Fruit fly (Drosophila melanogaster): ENCODE results near the gene heca.
A peak's percentile ranks its signal among the peaks of the same experiment; 100 is the strongest.

Gene heca

DNA sequence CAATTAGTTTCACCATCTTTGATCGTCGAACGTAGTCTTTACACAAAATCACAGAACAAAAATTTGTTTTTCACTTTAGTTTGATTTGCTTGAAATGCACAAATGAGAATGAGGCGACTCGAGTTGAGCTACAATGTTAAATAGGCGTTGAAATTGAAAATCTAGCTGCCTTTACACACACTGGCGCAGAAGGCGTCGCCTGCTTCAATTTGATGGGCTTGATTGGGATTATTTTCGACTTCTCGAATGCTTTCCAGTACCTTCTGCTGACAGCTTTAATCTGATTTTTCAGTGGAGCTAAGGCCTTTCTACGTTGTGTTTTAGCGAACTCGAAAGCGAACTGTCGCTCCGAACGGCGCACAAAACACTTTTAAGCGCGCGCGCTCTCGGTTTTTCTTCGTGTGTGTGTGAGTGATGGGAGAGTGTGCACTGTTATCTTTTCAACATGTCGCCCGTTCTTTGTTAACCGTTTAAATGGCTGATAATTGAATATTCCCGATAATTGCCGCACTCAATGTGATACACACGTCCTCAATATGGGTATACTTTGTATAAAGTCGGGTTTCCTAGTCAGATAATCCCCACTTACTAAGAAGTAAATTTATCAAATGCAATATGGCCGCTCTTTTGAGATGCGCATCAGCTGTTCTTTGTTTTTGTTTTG lies 109.9 kb downstream of the heca start, which contains the start of the genes Fer2LCH and Fer1HCH (continued):
- no peak for TF ChIP-seq Hand (GFP tag; optimal IDR thresholded peaks at IDR 0.05)
- TF ChIP-seq CG9437 (GFP tag; optimal IDR thresholded peaks at IDR 0.05) = no peak
- TF ChIP-seq bbx (GFP tag; IDR thresholded peaks at IDR 0.05; ENCODE audit: partially characterized antibody) = 0 out of 2 replicates have a peak, but pooled peaks have one; percentile 45
- peak in 1 of 3 experiments; percentile 70 for TF ChIP-seq lola (GFP tag; optimal IDR thresholded peaks at IDR 0.05)
- TF ChIP-seq NK7.1 (GFP tag; optimal IDR thresholded peaks at IDR 0.05) = no peak
- no peak for TF ChIP-seq repo (GFP tag; optimal IDR thresholded peaks at IDR 0.05)
- TF ChIP-seq aop (GFP tag; IDR thresholded peaks at IDR 0.05) = 0 out of 2 replicates have a peak, but pooled peaks have one; percentile 24
- no peak for TF ChIP-seq CG30431 (GFP tag; optimal IDR thresholded peaks at IDR 0.05)
- peak; percentile 13; the same call in 1 of the 3 replicates for TF ChIP-seq HLH4C (GFP tag; IDR thresholded peaks at IDR 0.05; ENCODE audit: partially characterized antibody)
- no peak for TF ChIP-seq zfh1 (GFP tag; IDR thresholded peaks at IDR 0.05)
- no peak for TF ChIP-seq CG13296 (GFP tag; optimal IDR thresholded peaks at IDR 0.05)
- no peak for TF ChIP-seq croc (GFP tag; conservative IDR thresholded peaks at IDR 0.05)
- no peak for TF ChIP-seq Lhr (GFP tag; optimal IDR thresholded peaks at IDR 0.05)
- no peak for TF ChIP-seq CG4820 (GFP tag; optimal IDR thresholded peaks at IDR 0.05)
- no peak for TF ChIP-seq Doc3 (GFP tag; IDR thresholded peaks at IDR 0.05; ENCODE audit: partially characterized antibody)
- no peak for TF ChIP-seq tup (GFP tag; optimal IDR thresholded peaks at IDR 0.05)
- TF ChIP-seq Hmr (GFP tag; optimal IDR thresholded peaks at IDR 0.05) = no peak
- TF ChIP-seq Sry-β (GFP tag; optimal IDR thresholded peaks at IDR 0.05) = no peak
- TF ChIP-seq CG3163 (GFP tag; optimal IDR thresholded peaks at IDR 0.05) = peak; percentile 78
- TF ChIP-seq Trl (optimal IDR thresholded peaks at IDR 0.05) = peak; percentile 76 to 80
- TF ChIP-seq Trl (GFP tag; optimal IDR thresholded peaks at IDR 0.05) = no peak
- no peak for TF ChIP-seq CG14014 (GFP tag; IDR thresholded peaks at IDR 0.05)
- no peak for TF ChIP-seq CG17186 (GFP tag; optimal IDR thresholded peaks at IDR 0.05)
- 0 out of 4 replicates have a peak, but pooled peaks have one; percentile 5 for TF ChIP-seq Dll (GFP tag; IDR thresholded peaks at IDR 0.05; ENCODE audit: partially characterized antibody)
- 0 out of 2 replicates have a peak, but pooled peaks have one; percentile 11 for TF ChIP-seq CG42726 (GFP tag; IDR thresholded peaks at IDR 0.05; ENCODE audit: partially characterized antibody)
- no peak for TF ChIP-seq esg (GFP tag; conservative IDR thresholded peaks at IDR 0.05)
- no peak for TF ChIP-seq vvl (GFP tag; IDR thresholded peaks at IDR 0.05)
- TF ChIP-seq dpn (GFP tag; optimal IDR thresholded peaks at IDR 0.05) = no peak
- no peak for TF ChIP-seq CG6854 (GFP tag; optimal IDR thresholded peaks at IDR 0.05)
- TF ChIP-seq Deaf1 (tag; optimal IDR thresholded peaks at IDR 0.05) = peak; percentile 28
- TF ChIP-seq inv (GFP tag; IDR thresholded peaks at IDR 0.05; ENCODE audit: partially characterized antibody) = peak; percentile 28; the same call in 1 of the 2 replicates
- TF ChIP-seq ci (GFP tag; IDR thresholded peaks at IDR 0.05) = peak; percentile 41; the same call in 1 of the 3 replicates
- no peak for TF ChIP-seq shn (GFP tag; optimal IDR thresholded peaks at IDR 0.05)
- peak; percentile 90 for TF ChIP-seq phol (tag; optimal IDR thresholded peaks at IDR 0.05)
- no peak for TF ChIP-seq Lim3 (GFP tag; IDR thresholded peaks at IDR 0.05)
- TF ChIP-seq tap (tag; optimal IDR thresholded peaks at IDR 0.05) = no peak
- peak; percentile 64; the same call in 1 of the 3 replicates for TF ChIP-seq CG2199 (GFP tag; IDR thresholded peaks at IDR 0.05)
- no peak for TF ChIP-seq fd102C (GFP tag; optimal IDR thresholded peaks at IDR 0.05)
- TF ChIP-seq CG4328 (GFP tag; optimal IDR thresholded peaks at IDR 0.05) = no peak
- no peak for TF ChIP-seq CG9609 (GFP tag; optimal IDR thresholded peaks at IDR 0.05)
- no peak for TF ChIP-seq CG6272 (GFP tag; IDR thresholded peaks at IDR 0.05)
- TF ChIP-seq CG31224 (GFP tag; IDR thresholded peaks at IDR 0.05) = no peak
- peak; percentile 34; the same call in 1 of the 2 replicates for TF ChIP-seq NFAT (GFP tag; IDR thresholded peaks at IDR 0.05)
- no peak for TF ChIP-seq gcm (GFP tag; optimal IDR thresholded peaks at IDR 0.05)
- no peak for TF ChIP-seq CG11695 (GFP tag; IDR thresholded peaks at IDR 0.05)
- TF ChIP-seq Fer2 (tag; optimal IDR thresholded peaks at IDR 0.05) = no peak
- peak; percentile 52; the same call in 1 of the 2 replicates for TF ChIP-seq rib (GFP tag; IDR thresholded peaks at IDR 0.05)
- no peak for TF ChIP-seq E2f1 (GFP tag; IDR thresholded peaks at IDR 0.05)
- no peak for TF ChIP-seq eyg (GFP tag; optimal IDR thresholded peaks at IDR 0.05)
